Worm (Caenorhabditis elegans): ENCODE measurements around the gene abcf-2.

The abcf-2 gene

ce11 chrIII:13492377-13492776, 30.3 kb upstream of the abcf-2 start, which contains the start of gene twk-40:
Gene twk-40, minus strand, starts transcription at chrIII:13492477.
- TF ChIP-seq hmg-4 (GFP tag; optimal IDR thresholded peaks at IDR 0.05), result no peak
- no peak for TF ChIP-seq tbx-37 (GFP tag; conservative IDR thresholded peaks at IDR 0.05)
- no peak for TF ChIP-seq B0310.2 (tag; optimal IDR thresholded peaks at IDR 0.05)
- no peak for TF ChIP-seq F13C5.2 (tag; optimal IDR thresholded peaks at IDR 0.05)
- no peak for TF ChIP-seq hmbx-1 (tag; optimal IDR thresholded peaks at IDR 0.05)
- TF ChIP-seq pes-1 (GFP tag; IDR thresholded peaks at IDR 0.05), result no peak
- no peak for TF ChIP-seq ceh-13 (GFP tag; optimal IDR thresholded peaks at IDR 0.05)
- TF ChIP-seq tra-4 (tag; optimal IDR thresholded peaks at IDR 0.05), result no peak
- no peak for TF ChIP-seq hnd-1 (tag; optimal IDR thresholded peaks at IDR 0.05)

- TF ChIP-seq scrt-1 (GFP tag; IDR thresholded peaks at IDR 0.05) (no peak), flt-1 (GFP tag; IDR thresholded peaks at IDR 0.05) (no peak), hnd-1 (tag; optimal IDR thresholded peaks at IDR 0.05) (no peak), hmg-4 (GFP tag; optimal IDR thresholded peaks at IDR 0.05) (no peak), hmbx-1 (tag; optimal IDR thresholded peaks at IDR 0.05) (no peak), aly-1 (tag; optimal IDR thresholded peaks at IDR 0.05) (no peak), ama-1 (optimal IDR thresholded peaks at IDR 0.05) (no peak), B0310.2 (tag; optimal IDR thresholded peaks at IDR 0.05) (no peak), ceh-13 (GFP tag; optimal IDR thresholded peaks at IDR 0.05) (no peak)
Observed at ce11 chrIII:13484024-13484423, 22.0 kb upstream of the abcf-2 start, which contains the start of gene acc-4. Gene acc-4, minus strand, starts transcription at chrIII:13484124.

ce11 chrIII:13476682-13477081, 14.6 kb upstream of the abcf-2 start, which contains the start of gene T27E9.6:
Gene T27E9.6, minus strand, starts transcription at chrIII:13476782.
- no peak for TF ChIP-seq tbx-37 (GFP tag; conservative IDR thresholded peaks at IDR 0.05)
- no peak for TF ChIP-seq sea-1 (GFP tag; conservative IDR thresholded peaks at IDR 0.05)
- TF ChIP-seq ama-1 (optimal IDR thresholded peaks at IDR 0.05), result no peak
- TF ChIP-seq hmbx-1 (tag; optimal IDR thresholded peaks at IDR 0.05), result no peak
- TF ChIP-seq flt-1 (GFP tag; IDR thresholded peaks at IDR 0.05), result no peak
- TF ChIP-seq F13C5.2 (tag; optimal IDR thresholded peaks at IDR 0.05), result no peak
- TF ChIP-seq ceh-13 (GFP tag; optimal IDR thresholded peaks at IDR 0.05), result no peak
- no peak for TF ChIP-seq tra-4 (tag; optimal IDR thresholded peaks at IDR 0.05)
- no peak for TF ChIP-seq ceh-36 (tag; optimal IDR thresholded peaks at IDR 0.05)
- no peak for TF ChIP-seq tbx-11 (GFP tag; IDR thresholded peaks at IDR 0.05)

ce11 chrIII:13474482-13474881, 12.4 kb upstream of the abcf-2 start:
- TF ChIP-seq F13C5.2 (tag; optimal IDR thresholded peaks at IDR 0.05) (no peak), hnd-1 (tag; optimal IDR thresholded peaks at IDR 0.05) (no peak), tbx-37 (GFP tag; conservative IDR thresholded peaks at IDR 0.05) (peak; percentile 21; the same call in 1 of the 2 replicates), pes-1 (GFP tag; IDR thresholded peaks at IDR 0.05) (no peak), flt-1 (GFP tag; IDR thresholded peaks at IDR 0.05) (no peak)

- TF ChIP-seq tbx-11 (GFP tag; IDR thresholded peaks at IDR 0.05) (no peak), tra-4 (tag; optimal IDR thresholded peaks at IDR 0.05) (no peak), scrt-1 (GFP tag; IDR thresholded peaks at IDR 0.05) (no peak), sea-1 (GFP tag; conservative IDR thresholded peaks at IDR 0.05) (no peak), hnd-1 (tag; optimal IDR thresholded peaks at IDR 0.05) (no peak), pes-1 (GFP tag; IDR thresholded peaks at IDR 0.05) (no peak), F13C5.2 (tag; optimal IDR thresholded peaks at IDR 0.05) (no peak), ets-7 (tag; optimal IDR thresholded peaks at IDR 0.05) (no peak), hmg-4 (GFP tag; optimal IDR thresholded peaks at IDR 0.05) (no peak), ama-1 (optimal IDR thresholded peaks at IDR 0.05) (no peak), tbx-37 (GFP tag; conservative IDR thresholded peaks at IDR 0.05) (no peak), aly-1 (tag; optimal IDR thresholded peaks at IDR 0.05) (no peak), ceh-36 (tag; optimal IDR thresholded peaks at IDR 0.05) (no peak), B0310.2 (tag; optimal IDR thresholded peaks at IDR 0.05) (no peak), ceh-13 (GFP tag; optimal IDR thresholded peaks at IDR 0.05) (no peak), flt-1 (GFP tag; IDR thresholded peaks at IDR 0.05) (no peak), hmbx-1 (tag; optimal IDR thresholded peaks at IDR 0.05) (no peak)
Observed at ce11 chrIII:13471504-13471903, 9.5 kb upstream of the abcf-2 start, which contains the start of gene pssy-2. Gene pssy-2, plus strand, starts transcription at chrIII:13471804.

ce11 chrIII:13465918-13466592, 4.0 kb upstream of the abcf-2 start, which contains the start of gene cdk-5:
Gene cdk-5, minus strand, starts transcription at chrIII:13466342.
- TF ChIP-seq flt-1 (GFP tag; IDR thresholded peaks at IDR 0.05) (no peak), F13C5.2 (tag; optimal IDR thresholded peaks at IDR 0.05) (no peak), tbx-37 (GFP tag; conservative IDR thresholded peaks at IDR 0.05) (no peak), pes-1 (GFP tag; IDR thresholded peaks at IDR 0.05) (no peak), ceh-36 (tag; optimal IDR thresholded peaks at IDR 0.05) (no peak), scrt-1 (GFP tag; IDR thresholded peaks at IDR 0.05) (no peak), tra-4 (tag; optimal IDR thresholded peaks at IDR 0.05) (no peak), hmg-4 (GFP tag; optimal IDR thresholded peaks at IDR 0.05) (no peak), ama-1 (optimal IDR thresholded peaks at IDR 0.05) (no peak), ets-7 (tag; optimal IDR thresholded peaks at IDR 0.05) (no peak), hnd-1 (tag; optimal IDR thresholded peaks at IDR 0.05) (no peak), ceh-13 (GFP tag; optimal IDR thresholded peaks at IDR 0.05) (no peak), sea-1 (GFP tag; conservative IDR thresholded peaks at IDR 0.05) (no peak), tbx-11 (GFP tag; IDR thresholded peaks at IDR 0.05) (no peak), hmbx-1 (tag; optimal IDR thresholded peaks at IDR 0.05) (no peak), aly-1 (tag; optimal IDR thresholded peaks at IDR 0.05) (no peak), B0310.2 (tag; optimal IDR thresholded peaks at IDR 0.05) (no peak)

- peak; percentile 62 for TF ChIP-seq ama-1 (optimal IDR thresholded peaks at IDR 0.05)
- no peak for TF ChIP-seq sea-1 (GFP tag; conservative IDR thresholded peaks at IDR 0.05)
Observed at ce11 chrIII:13464493-13465362, 2.7 kb upstream of the abcf-2 start, which contains the start of gene kel-3. Gene kel-3, plus strand, starts transcription at chrIII:13464820.

All from whole organism, early embryonic.